Worm (Caenorhabditis elegans) whole organism, mixed stage, embryonic: ENCODE results near the gene dnj-5.

Source experiments
- ces-1 ChIP-seq: fragments of 150-350 bp; optimal IDR thresholded peaks from 2 replicates; lab custom pipeline; 2014; ENCODE audit warnings: missing biosample characterization, missing genetic modification reagents, missing genetic modification characterization
- elt-1 ChIP-seq: sonication (generic microtip); optimal IDR thresholded peaks from 2 replicates; lab custom pipeline; 2017; ENCODE audit warnings: missing genetic modification characterization, mild to moderate bottlenecking, missing compliant biosample characterization, antibody characterized with exemption, moderate library complexity, borderline replicate concordance; ENCODE audit not compliant: insufficient read depth
- elt-3 ChIP-seq: fragments of 150-350 bp; optimal IDR thresholded peaks from 2 replicates; lab custom pipeline; 2014; ENCODE audit warnings: missing biosample characterization, missing genetic modification characterization
- hlh-1 ChIP-seq: fragments of 150-350 bp; optimal IDR thresholded peaks from 2 replicates; lab custom pipeline; 2014; ENCODE audit warnings: missing biosample characterization, missing genetic modification reagents, missing genetic modification characterization
- mab-5 ChIP-seq: fragments of 150-350 bp; optimal IDR thresholded peaks from 2 replicates; lab custom pipeline; 2014; ENCODE audit warnings: missing biosample characterization, missing genetic modification characterization
- nhr-12 ChIP-seq: fragments of 150-350 bp; optimal IDR thresholded peaks from 2 replicates; lab custom pipeline; 2014; ENCODE audit warnings: missing biosample characterization, missing genetic modification characterization
- nhr-76 ChIP-seq: sonication (generic microtip); optimal IDR thresholded peaks from 2 replicates; lab custom pipeline; 2017; ENCODE audit warnings: missing biosample characterization, missing genetic modification characterization
- snpc-4 ChIP-seq: fragments of 150-350 bp; optimal IDR thresholded peaks from 2 replicates; lab custom pipeline; 2014; ENCODE audit warnings: missing biosample characterization, missing genetic modification characterization
- unc-39 ChIP-seq: fragments of 150-350 bp; optimal IDR thresholded peaks from 2 replicates; lab custom pipeline; 2014; ENCODE audit warnings: missing biosample characterization, missing genetic modification characterization
- unc-62 ChIP-seq: fragments of 150-350 bp; optimal IDR thresholded peaks from 2 replicates; lab custom pipeline; 2014; ENCODE audit warnings: missing biosample characterization, missing genetic modification reagents, missing genetic modification characterization
- ztf-11 ChIP-seq: fragments of 150-350 bp; optimal IDR thresholded peaks from 2 replicates; lab custom pipeline; 2014; ENCODE audit warnings: missing biosample characterization, missing genetic modification characterization

DNA sequence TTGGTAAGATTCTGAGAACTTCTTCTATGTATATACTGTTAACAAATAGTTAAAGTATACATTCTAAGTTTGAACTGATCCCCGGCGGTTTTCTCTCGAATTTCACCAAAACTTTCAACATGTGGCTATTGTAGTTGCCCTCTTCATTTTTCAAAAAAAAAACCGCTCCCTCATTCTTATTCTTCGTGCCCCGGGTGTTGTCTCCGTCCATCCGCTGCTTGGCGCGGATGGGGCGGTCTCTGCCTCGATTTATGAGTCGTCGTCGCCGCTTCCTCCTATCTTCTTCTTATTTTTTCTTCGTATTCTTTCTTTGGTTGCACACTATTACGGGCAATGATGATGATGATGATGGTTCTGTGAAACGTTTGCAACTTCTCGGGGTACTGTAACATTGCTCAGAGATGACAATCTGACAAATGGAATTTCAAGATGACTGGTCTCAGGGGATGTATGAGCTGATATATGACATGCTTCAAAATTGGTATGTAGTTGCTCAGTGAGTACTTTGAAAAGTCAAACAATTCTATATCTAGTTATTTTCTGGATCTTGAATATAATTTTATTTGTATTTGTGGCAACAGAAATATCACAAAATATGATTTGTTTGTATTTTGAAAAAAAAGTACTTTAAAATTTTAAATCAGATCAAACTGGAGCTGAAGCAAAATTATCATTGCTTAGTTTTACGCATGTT is 37.7 kb downstream of the dnj-5 start:
- TF ChIP-seq hlh-1 (tag; lab: Kevin White, UChicago) (no peak), nhr-12 (no peak), unc-39 (no peak), nhr-76 (tag; lab: Kevin White, UChicago) (no peak), mab-5 (tag; lab: Kevin White, UChicago) (no peak), elt-3 (tag; lab: Kevin White, UChicago) (no peak), ztf-11 (tag; lab: Kevin White, UChicago) (no peak), ces-1 (GFP tag; lab: Kevin White, UChicago) (no peak), unc-62 (no peak), snpc-4 (tag; lab: Kevin White, UChicago) (no peak), elt-1 (tag; lab: Kevin White, UChicago) (no peak)
